Worm (Caenorhabditis elegans) whole organism, L1 larva: ENCODE measurements around the gene C08F8.15.

Experiments
- C04F5.9 ChIP-seq: sonication (generic microtip); optimal IDR thresholded peaks from 2 replicates; lab custom pipeline; 2016; ENCODE audit warnings: missing genetic modification characterization, missing compliant biosample characterization
- C34B4.2 ChIP-seq: sonication (generic microtip); optimal IDR thresholded peaks from 2 replicates; lab custom pipeline; 2017; ENCODE audit warnings: mild to moderate bottlenecking, missing genetic modification characterization, missing compliant biosample characterization
- aha-1 ChIP-seq: fragments of 150-350 bp; optimal IDR thresholded peaks from 2 replicates; lab custom pipeline; 2014; ENCODE audit warnings: missing biosample characterization, missing genetic modification characterization
- alr-1 ChIP-seq: fragments of 200-800 bp; sonication (Bioruptor generic); optimal IDR thresholded peaks from 2 replicates; lab custom pipeline; 2018; ENCODE audit warnings: borderline replicate concordance, mild to moderate bottlenecking, missing genetic modification characterization, missing compliant biosample characterization
- aly-2 ChIP-seq: fragments of 150-350 bp; optimal IDR thresholded peaks from 2 replicates; lab custom pipeline; 2014; ENCODE audit warnings: missing biosample characterization, missing genetic modification characterization
- ama-1 ChIP-seq: fragments of 150-350 bp; optimal IDR thresholded peaks from 2 replicates; lab custom pipeline; 2014
- ceh-8 ChIP-seq: fragments of 200-800 bp; sonication (Bioruptor generic); optimal IDR thresholded peaks from 2 replicates; lab custom pipeline; 2018; ENCODE audit warnings: mild to moderate bottlenecking, missing genetic modification characterization, moderate library complexity, missing compliant biosample characterization
- ces-1 ChIP-seq: fragments of 150-350 bp; optimal IDR thresholded peaks from 2 replicates; lab custom pipeline; 2014; ENCODE audit warnings: missing biosample characterization, missing genetic modification reagents, missing genetic modification characterization
- dsc-1 ChIP-seq: sonication (generic microtip); optimal IDR thresholded peaks from 2 replicates; lab custom pipeline; 2016; ENCODE audit warnings: mild to moderate bottlenecking, missing genetic modification characterization, missing compliant biosample characterization
- efl-1 ChIP-seq, 4 experiments: fragments of 150-350 bp; optimal IDR thresholded peaks in 3 of 4; peaks in 1 of 4; 1 replicate in 1 of 4; 2 replicates in 3 of 4; lab custom pipeline; 2014; ENCODE audit warnings: missing biosample characterization in 2 of 4, missing genetic modification characterization in 2 of 4, missing genetic modification reagents in 2 of 4
- egl-13 ChIP-seq: sonication (generic microtip); optimal IDR thresholded peaks from 2 replicates; lab custom pipeline; 2016; ENCODE audit warnings: missing genotype, missing genetic modification reagents, missing genetic modification characterization, missing compliant biosample characterization
- egl-27 ChIP-seq, 2 experiments: fragments of 150-350 bp in 1 of 2; sonication (generic microtip); optimal IDR thresholded peaks; 3 replicates each; lab custom pipeline; 2017 to 2018; ENCODE audit warnings: missing biosample characterization in 2 of 2, missing genetic modification characterization in 2 of 2, missing genetic modification reagents in 2 of 2
- elt-2 ChIP-seq: sonication (generic microtip); optimal IDR thresholded peaks from 2 replicates; lab custom pipeline; 2016; ENCODE audit warnings: missing genetic modification characterization, mild to moderate bottlenecking, inconsistent platforms, missing compliant biosample characterization, missing genetic modification reagents
- ets-5 ChIP-seq: fragments of 200-800 bp; sonication (Bioruptor generic); IDR thresholded peaks from 2 replicates; pipeline ENCODE4 v1.3.6; 2022; ENCODE audit warnings: missing genetic modification characterization, missing compliant biosample characterization
- fkh-10 ChIP-seq: sonication (generic microtip); optimal IDR thresholded peaks from 2 replicates; lab custom pipeline; 2017; ENCODE audit warnings: missing biosample characterization, missing genetic modification reagents, missing genetic modification characterization
- fkh-4 ChIP-seq: sonication (generic microtip); optimal IDR thresholded peaks from 2 replicates; lab custom pipeline; 2016; ENCODE audit warnings: missing compliant biosample characterization, missing genetic modification characterization, borderline replicate concordance
- fkh-8 ChIP-seq: sonication (generic microtip); optimal IDR thresholded peaks from 2 replicates; lab custom pipeline; 2016; ENCODE audit warnings: mild to moderate bottlenecking, missing genetic modification characterization, missing compliant biosample characterization
- grh-1 ChIP-seq: fragments of 200-800 bp; sonication (Bioruptor generic); IDR thresholded peaks from 2 replicates; pipeline ENCODE4 v1.3.6; 2022; ENCODE audit warnings: missing genetic modification reagents, missing genetic modification characterization, missing compliant biosample characterization
- hlh-17 ChIP-seq: fragments of 200-800 bp; sonication (Bioruptor generic); optimal IDR thresholded peaks from 2 replicates; lab custom pipeline; 2018; ENCODE audit warnings: missing genetic modification characterization, mild to moderate bottlenecking, missing compliant biosample characterization, moderate library complexity, borderline replicate concordance
- hlh-4 ChIP-seq: sonication (generic microtip); optimal IDR thresholded peaks from 2 replicates; lab custom pipeline; 2016; ENCODE audit warnings: mild to moderate bottlenecking, missing genetic modification characterization, missing compliant biosample characterization
- irx-1 ChIP-seq: sonication (generic microtip); optimal IDR thresholded peaks from 2 replicates; lab custom pipeline; 2016; ENCODE audit warnings: missing genetic modification characterization, missing compliant biosample characterization
- lin-14 ChIP-seq: fragments of 200-800 bp; sonication (Bioruptor generic); optimal IDR thresholded peaks from 2 replicates; lab custom pipeline; 2018; ENCODE audit warnings: mild to moderate bottlenecking, missing genetic modification characterization, moderate library complexity, missing compliant biosample characterization
- lin-15B ChIP-seq: fragments of 150-350 bp; sonication (generic microtip); optimal IDR thresholded peaks from 3 replicates; lab custom pipeline; 2014; ENCODE audit warnings: missing biosample characterization, missing genetic modification characterization
- lin-35 ChIP-seq, 2 experiments: fragments of 150-350 bp; optimal IDR thresholded peaks; 2 replicates each; lab custom pipeline; 2014; ENCODE audit warnings: missing biosample characterization in 2 of 2, missing genetic modification characterization in 2 of 2, missing genetic modification reagents in 2 of 2
- lsy-2 ChIP-seq, 2 experiments: fragments of 150-350 bp; optimal IDR thresholded peaks; 2 replicates each; lab custom pipeline; 2014; ENCODE audit warnings: missing biosample characterization in 2 of 2, missing genetic modification characterization in 2 of 2
- mdl-1 ChIP-seq, 2 experiments: fragments of 150-350 bp; optimal IDR thresholded peaks; 2 replicates each; lab custom pipeline; 2014 to 2017; ENCODE audit warnings: missing biosample characterization in 2 of 2, missing genetic modification characterization in 2 of 2, inconsistent platforms in 1 of 2
- mep-1 ChIP-seq: fragments of 150-350 bp; optimal IDR thresholded peaks from 2 replicates; lab custom pipeline; 2014; ENCODE audit warnings: missing biosample characterization, missing genetic modification characterization
- nhr-11 ChIP-seq: fragments of 150-350 bp; optimal IDR thresholded peaks from 2 replicates; lab custom pipeline; 2014; ENCODE audit warnings: missing biosample characterization, missing genetic modification characterization
- nhr-20 ChIP-seq: sonication (generic microtip); optimal IDR thresholded peaks from 2 replicates; lab custom pipeline; 2016; ENCODE audit warnings: mild to moderate bottlenecking, missing genetic modification characterization, missing compliant biosample characterization
- nhr-71 ChIP-seq: sonication (generic microtip); optimal IDR thresholded peaks from 2 replicates; lab custom pipeline; 2016; ENCODE audit warnings: mild to moderate bottlenecking, missing genetic modification characterization, moderate library complexity, missing compliant biosample characterization
- pag-3 ChIP-seq: sonication (generic microtip); optimal IDR thresholded peaks from 2 replicates; lab custom pipeline; 2017; ENCODE audit warnings: missing genetic modification characterization, mild to moderate bottlenecking, missing compliant biosample characterization, antibody characterized with exemption, borderline replicate concordance; ENCODE audit not compliant: insufficient read depth
- pqm-1 ChIP-seq: sonication (generic microtip); optimal IDR thresholded peaks from 3 replicates; lab custom pipeline; 2017; ENCODE audit warnings: missing biosample characterization, missing genetic modification characterization
- rnt-1 ChIP-seq: sonication (generic microtip); optimal IDR thresholded peaks from 2 replicates; lab custom pipeline; 2016; ENCODE audit warnings: mild to moderate bottlenecking, missing genetic modification characterization, moderate library complexity, missing compliant biosample characterization
- skn-1 ChIP-seq: fragments of 150-350 bp; optimal IDR thresholded peaks from 2 replicates; lab custom pipeline; 2014; ENCODE audit warnings: missing biosample characterization, missing genetic modification characterization
- snu-23 ChIP-seq: sonication (generic microtip); optimal IDR thresholded peaks from 2 replicates; lab custom pipeline; 2016; ENCODE audit warnings: missing genetic modification characterization, missing compliant biosample characterization
- sptf-1 ChIP-seq: fragments of 150-350 bp; optimal IDR thresholded peaks from 2 replicates; lab custom pipeline; 2014; ENCODE audit warnings: missing biosample characterization, missing genetic modification characterization
- sup-37 ChIP-seq: fragments of 200-800 bp; sonication (Bioruptor generic); optimal IDR thresholded peaks from 2 replicates; lab custom pipeline; 2018; ENCODE audit warnings: mild to moderate bottlenecking, missing genetic modification characterization, missing compliant biosample characterization
- swsn-7 ChIP-seq: sonication (generic microtip); optimal IDR thresholded peaks from 2 replicates; lab custom pipeline; 2016; ENCODE audit warnings: missing genetic modification characterization, missing compliant biosample characterization
- tlp-1 ChIP-seq: fragments of 150-350 bp; optimal IDR thresholded peaks from 2 replicates; lab custom pipeline; 2014; ENCODE audit warnings: missing biosample characterization, missing genetic modification characterization
- unc-130 ChIP-seq: fragments of 150-350 bp; optimal IDR thresholded peaks from 2 replicates; lab custom pipeline; 2017; ENCODE audit warnings: missing biosample characterization, missing genetic modification characterization, inconsistent platforms
- unc-30 ChIP-seq: sonication (generic microtip); optimal IDR thresholded peaks from 2 replicates; lab custom pipeline; 2017; ENCODE audit warnings: missing biosample characterization, missing genetic modification characterization
- unc-62 ChIP-seq: fragments of 150-350 bp; optimal IDR thresholded peaks from 2 replicates; lab custom pipeline; 2014; ENCODE audit warnings: missing biosample characterization, missing genetic modification reagents, missing genetic modification characterization
- unc-86 ChIP-seq: sonication (generic microtip); optimal IDR thresholded peaks from 2 replicates; lab custom pipeline; 2016; ENCODE audit warnings: missing genetic modification characterization, missing compliant biosample characterization
- vab-15 ChIP-seq: sonication (generic microtip); optimal IDR thresholded peaks from 2 replicates; lab custom pipeline; 2017; ENCODE audit warnings: missing genotype, mild to moderate bottlenecking, missing genetic modification characterization, missing compliant biosample characterization
- xbp-1 ChIP-seq: sonication (generic microtip); optimal IDR thresholded peaks from 2 replicates; lab custom pipeline; 2016; ENCODE audit warnings: missing genetic modification characterization, missing compliant biosample characterization

The C08F8.15 gene

ce11 chrIV:11118837-11119491, 41.6 kb downstream of the C08F8.15 start, which contains the start of the genes imp-2 and enpl-1 (continued):
- TF ChIP-seq unc-86 (tag; lab: Kevin White, UChicago) = peak; percentile 91
- TF ChIP-seq sptf-1 = no peak
- peak; percentile 83 for TF ChIP-seq egl-13 (tag; lab: Kevin White, UChicago)
- TF ChIP-seq elt-2 = peak; percentile 72
- peak; percentile 94 for TF ChIP-seq nhr-20 (tag; lab: Kevin White, UChicago)
- TF ChIP-seq efl-1 (optimal IDR thresholded peaks at IDR 0.05; lab: Kevin White, UChicago) = peak; percentile 87 to 90
- TF ChIP-seq efl-1 (GFP tag; optimal IDR thresholded peaks at IDR 0.05 in 1 of 2; lab: Kevin White, UChicago) = peak; percentile 77 to 98
- TF ChIP-seq nhr-11 (tag; lab: Kevin White, UChicago) = peak; percentile 79
- no peak for TF ChIP-seq pqm-1
- peak; percentile 57 for TF ChIP-seq ceh-8 (GFP tag; lab: Kevin White, UChicago)
- peak; percentile 51 for TF ChIP-seq fkh-4 (tag; lab: Kevin White, UChicago)
- TF ChIP-seq lin-35 (GFP tag; optimal IDR thresholded peaks at IDR 0.05; lab: Kevin White, UChicago) = peak; percentile 83 to 88
- TF ChIP-seq xbp-1 (tag; lab: Kevin White, UChicago) = peak; percentile 100
- peak; percentile 99 for TF ChIP-seq lin-14 (GFP tag; lab: Kevin White, UChicago)
- TF ChIP-seq rnt-1 (tag; lab: Kevin White, UChicago) = peak; percentile 91
- TF ChIP-seq C04F5.9 = peak; percentile 59
- TF ChIP-seq fkh-10 (GFP tag; lab: Kevin White, UChicago) = peak; percentile 75
- no peak for TF ChIP-seq unc-62 (GFP tag; lab: Kevin White, UChicago)
- no peak for TF ChIP-seq tlp-1
- peak; percentile 97 for TF ChIP-seq nhr-71
- no peak for TF ChIP-seq hlh-17
- TF ChIP-seq aha-1 (tag; lab: Kevin White, UChicago) = no peak
- peak; percentile 77 for TF ChIP-seq skn-1 (tag; lab: Kevin White, UChicago)
- TF ChIP-seq mdl-1 (tag; optimal IDR thresholded peaks at IDR 0.05; lab: Kevin White, UChicago) = peak; percentile 85 to 98
- TF ChIP-seq unc-30 (tag; lab: Kevin White, UChicago) = no peak
- no peak for TF ChIP-seq ets-5 (GFP tag; lab: Robert Waterston, UW)
- TF ChIP-seq sup-37 (GFP tag; lab: Kevin White, UChicago) = peak; percentile 76
- peak; percentile 81 for TF ChIP-seq irx-1 (tag; lab: Kevin White, UChicago)
- TF ChIP-seq ama-1 (lab: Kevin White, UChicago) = peak; percentile 30
- peak; percentile 30 to 31 for TF ChIP-seq egl-27 (tag; optimal IDR thresholded peaks at IDR 0.05; lab: Kevin White, UChicago)
- TF ChIP-seq ces-1 = no peak
- TF ChIP-seq pag-3 (tag; lab: Kevin White, UChicago) = no peak
- peak; percentile 79 for TF ChIP-seq lin-15B (tag; lab: Kevin White, UChicago)

- TF ChIP-seq skn-1 (tag; lab: Kevin White, UChicago) (no peak), grh-1 (GFP tag; lab: Robert Waterston, UW) (no peak), nhr-11 (tag; lab: Kevin White, UChicago) (no peak), efl-1 (optimal IDR thresholded peaks at IDR 0.05; lab: Kevin White, UChicago) (no peak), efl-1 (GFP tag; optimal IDR thresholded peaks at IDR 0.05 in 1 of 2; lab: Kevin White, UChicago) (peak in 1 of 2 experiments; percentile 27), mep-1 (no peak), ets-5 (GFP tag; lab: Robert Waterston, UW) (no peak), sptf-1 (no peak), hlh-4 (tag; lab: Kevin White, UChicago) (no peak)
Measured at ce11 chrIV:11112641-11113040, 48.0 kb downstream of the C08F8.15 start, which contains the start of gene clc-9. TSS of gene clc-9 (plus strand) at chrIV:11112941.

DNA sequence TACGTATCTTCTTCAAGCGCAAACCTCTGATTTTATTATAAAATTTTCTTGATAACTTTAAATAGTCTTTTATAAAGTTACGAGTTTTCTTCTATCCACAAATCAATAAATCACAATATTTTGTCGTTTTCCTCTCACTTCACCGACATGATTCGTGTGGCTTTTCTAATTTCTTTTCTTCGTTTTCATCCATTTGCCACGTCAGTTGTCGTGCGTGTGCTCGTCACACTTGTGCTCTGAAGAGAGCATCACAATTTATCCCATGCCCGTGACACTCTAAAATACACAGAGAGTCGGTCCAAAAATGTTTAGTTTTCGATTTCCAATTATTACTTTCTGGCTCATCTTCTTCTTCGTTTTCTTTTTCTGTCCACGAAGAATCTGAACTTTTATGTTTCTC, 48.7 kb downstream of the C08F8.15 start:
- no peak for TF ChIP-seq dsc-1 (tag; lab: Kevin White, UChicago)
- no peak for TF ChIP-seq alr-1 (tag; lab: Kevin White, UChicago)
- no peak for TF ChIP-seq fkh-8 (tag; lab: Kevin White, UChicago)
- no peak for TF ChIP-seq sup-37 (GFP tag; lab: Kevin White, UChicago)
- TF ChIP-seq xbp-1 (tag; lab: Kevin White, UChicago) = peak; percentile 51
- TF ChIP-seq ama-1 (lab: Kevin White, UChicago) = no peak
- peak; percentile 47 for TF ChIP-seq nhr-71
- TF ChIP-seq lsy-2 (tag; optimal IDR thresholded peaks at IDR 0.05; lab: Kevin White, UChicago) = peak in 1 of 2 experiments; percentile 42
- no peak for TF ChIP-seq ets-5 (GFP tag; lab: Robert Waterston, UW)
- TF ChIP-seq sptf-1 = no peak
- no peak for TF ChIP-seq C34B4.2
- no peak for TF ChIP-seq vab-15 (tag; lab: Kevin White, UChicago)
- no peak for TF ChIP-seq lin-35 (GFP tag; optimal IDR thresholded peaks at IDR 0.05; lab: Kevin White, UChicago)
- no peak for TF ChIP-seq pqm-1
- no peak for TF ChIP-seq egl-13 (tag; lab: Kevin White, UChicago)
- no peak for TF ChIP-seq ces-1
- no peak for TF ChIP-seq unc-62 (GFP tag; lab: Kevin White, UChicago)
- TF ChIP-seq skn-1 (tag; lab: Kevin White, UChicago) = no peak
- TF ChIP-seq unc-130 = peak; percentile 55
- TF ChIP-seq snu-23 = peak; percentile 17
- TF ChIP-seq aly-2 (tag; lab: Kevin White, UChicago) = no peak
- no peak for TF ChIP-seq swsn-7 (tag; lab: Kevin White, UChicago)
- TF ChIP-seq fkh-4 (tag; lab: Kevin White, UChicago) = no peak
